Fruit fly (Drosophila melanogaster): ENCODE data around the gene Pfdn2.

The Pfdn2 gene

dm6 chr3L:11084557-11085231, 10.5 kb upstream of the Pfdn2 start (continued):
- TF ChIP-seq topi (GFP tag; optimal IDR thresholded peaks at IDR 0.05): peak; percentile 93
- TF ChIP-seq CG31627 (GFP tag; optimal IDR thresholded peaks at IDR 0.05): peak; percentile 87
- TF ChIP-seq Met (GFP tag; optimal IDR thresholded peaks at IDR 0.05): no peak
- TF ChIP-seq pdm3 (GFP tag; optimal IDR thresholded peaks at IDR 0.05): peak; percentile 98
- TF ChIP-seq CG6792 (GFP tag; optimal IDR thresholded peaks at IDR 0.05): peak; percentile 94
- peak; percentile 100 for TF ChIP-seq CG8119 (GFP tag; IDR thresholded peaks at IDR 0.05)
- TF ChIP-seq CG11294 (GFP tag; IDR thresholded peaks at IDR 0.05): peak; percentile 99
- TF ChIP-seq CG10669 (GFP tag; optimal IDR thresholded peaks at IDR 0.05): peak; percentile 96
- TF ChIP-seq dac (GFP tag; optimal IDR thresholded peaks at IDR 0.05): peak; percentile 94
- peak; percentile 97 for TF ChIP-seq CG11762 (GFP tag; optimal IDR thresholded peaks at IDR 0.05; ENCODE audit: insufficient read depth)
- peak; percentile 87 for TF ChIP-seq Sox102F (GFP tag; optimal IDR thresholded peaks at IDR 0.05)
- TF ChIP-seq cyc (GFP tag; optimal IDR thresholded peaks at IDR 0.05): peak; percentile 90
- peak; percentile 99 for TF ChIP-seq CG6276 (GFP tag; optimal IDR thresholded peaks at IDR 0.05)
- TF ChIP-seq CG7368 (GFP tag; optimal IDR thresholded peaks at IDR 0.05): peak; percentile 96
- TF ChIP-seq Ets21C (GFP tag; optimal IDR thresholded peaks at IDR 0.05): peak; percentile 79
- peak; percentile 96 for TF ChIP-seq CG3032 (tag; optimal IDR thresholded peaks at IDR 0.05)
- peak; percentile 93 for TF ChIP-seq CG6808 (GFP tag; optimal IDR thresholded peaks at IDR 0.05)
- peak; percentile 100 for TF ChIP-seq eg (GFP tag; IDR thresholded peaks at IDR 0.05)
- TF ChIP-seq CG4318 (GFP tag; optimal IDR thresholded peaks at IDR 0.05): peak; percentile 96
- TF ChIP-seq CG32006 (GFP tag; optimal IDR thresholded peaks at IDR 0.05): peak; percentile 99
- peak; percentile 88 for TF ChIP-seq lz (GFP tag; optimal IDR thresholded peaks at IDR 0.05)
- peak; percentile 98 for TF ChIP-seq CG10631 (GFP tag; optimal IDR thresholded peaks at IDR 0.05)
- peak; percentile 98 for TF ChIP-seq achi (GFP tag; optimal IDR thresholded peaks at IDR 0.05)
- TF ChIP-seq CG1621 (tag; optimal IDR thresholded peaks at IDR 0.05): peak; percentile 93
- peak; percentile 96 for TF ChIP-seq dsx (GFP tag; optimal IDR thresholded peaks at IDR 0.05; ENCODE audit: poor library complexity, severe bottlenecking)
- peak; percentile 100 for TF ChIP-seq CG15336 (GFP tag; IDR thresholded peaks at IDR 0.05)
- peak; percentile 80 for TF ChIP-seq Sox15 (GFP tag; optimal IDR thresholded peaks at IDR 0.05)
- peak; percentile 93 for TF ChIP-seq CG8632 (GFP tag; optimal IDR thresholded peaks at IDR 0.05)
- TF ChIP-seq CG34406 (GFP tag; optimal IDR thresholded peaks at IDR 0.05): peak; percentile 94

- TF ChIP-seq esn (GFP tag; optimal IDR thresholded peaks at IDR 0.05) (no peak), Sox102F (GFP tag; optimal IDR thresholded peaks at IDR 0.05) (no peak), CG6792 (GFP tag; optimal IDR thresholded peaks at IDR 0.05) (no peak), cyc (GFP tag; optimal IDR thresholded peaks at IDR 0.05) (no peak), CG8319 (GFP tag; optimal IDR thresholded peaks at IDR 0.05) (no peak), Blimp-1 (GFP tag; optimal IDR thresholded peaks at IDR 0.05) (peak; percentile 51), Hr4 (GFP tag; optimal IDR thresholded peaks at IDR 0.05) (no peak), CG8119 (GFP tag; IDR thresholded peaks at IDR 0.05) (peak; percentile 24; the same call in 1 of the 3 replicates)
These were observed 9.4 kb upstream of the Pfdn2 start for dm6 chr3L:11083605-11084004.

- TF ChIP-seq CG4318 (GFP tag; optimal IDR thresholded peaks at IDR 0.05) (no peak), CG32006 (GFP tag; optimal IDR thresholded peaks at IDR 0.05) (no peak), Lpt (GFP tag; optimal IDR thresholded peaks at IDR 0.05) (no peak), CG6276 (GFP tag; optimal IDR thresholded peaks at IDR 0.05) (no peak)
These were observed 3.1 kb downstream of the Pfdn2 start for dm6 chr3L:11071057-11071456.

- peak; percentile 39; the same call in 1 of the 3 replicates for TF ChIP-seq CG6163 (GFP tag; IDR thresholded peaks at IDR 0.05)
- TF ChIP-seq vri (GFP tag; optimal IDR thresholded peaks at IDR 0.05): peak; percentile 99
- no peak for TF ChIP-seq Sox15 (GFP tag; optimal IDR thresholded peaks at IDR 0.05)
- TF ChIP-seq CG11902 (GFP tag; optimal IDR thresholded peaks at IDR 0.05): no peak
These were observed 3.8 kb downstream of the Pfdn2 start, which contains the start of gene Mocs1 for dm6 chr3L:11070372-11070854. Gene Mocs1, plus strand, starts transcription at chr3L:11070526.
